In the genomic region with DNA sequence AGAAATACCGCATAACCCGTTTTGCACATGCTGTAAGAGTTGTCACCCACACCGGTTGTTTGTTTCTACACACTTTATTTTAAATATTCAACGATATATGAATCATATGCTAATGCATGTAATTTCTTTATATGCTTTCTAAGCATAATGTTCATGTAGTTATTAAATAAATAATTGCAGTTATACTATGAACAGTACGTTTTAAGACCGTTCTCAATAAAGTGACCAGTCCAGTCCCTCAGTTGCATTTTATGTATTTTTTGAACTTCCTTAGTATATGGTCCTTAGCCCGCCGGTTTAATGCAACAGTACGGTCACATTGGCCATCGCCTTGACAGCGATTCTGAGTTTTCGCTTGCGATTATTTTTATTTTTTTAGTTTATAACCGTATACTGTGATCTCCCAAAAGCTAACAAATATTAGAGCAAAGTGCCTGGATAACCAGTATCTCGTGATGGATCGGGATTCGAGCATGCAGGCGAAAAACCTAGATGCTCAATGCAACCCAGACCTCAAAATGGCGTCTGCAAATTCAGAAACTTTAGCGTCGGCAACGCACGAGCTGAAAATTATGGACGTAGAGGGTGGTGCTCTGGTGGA, we compare ENCODE assay signal across 1 fruit fly cellular context.
A peak's percentile ranks its signal among the peaks of the same experiment; 100 is the strongest.
TF ChIP-seq lines count a peak whose summit lies in the region.

Gene Ravus, minus strand, starts transcription at position 1 of the 601 bp plus-strand sequence.

TF ChIP-seq in whole organism, embryonic, 481 proteins besides CTCF, POLR2A, EP300 and RAD21 (continued from another document and continues in another):
- TF ChIP-seq Lpt (GFP tag; optimal IDR thresholded peaks at IDR 0.05; lab: Kevin White, UChicago) (no peak), CG31365 (tag; optimal IDR thresholded peaks at IDR 0.05; lab: Kevin White, UChicago) (no peak), sr (GFP tag; IDR thresholded peaks at IDR 0.05; lab: Robert Waterston, UW) (no peak), CG6765 (GFP tag; optimal IDR thresholded peaks at IDR 0.05; lab: Kevin White, UChicago) (no peak), z (GFP tag; IDR thresholded peaks at IDR 0.05; lab: Robert Waterston, UW) (no peak), CG4617 (GFP tag; optimal IDR thresholded peaks at IDR 0.05; lab: Kevin White, UChicago; ENCODE audit: borderline replicate concordance) (peak; percentile 75), eve (GFP tag; optimal IDR thresholded peaks at IDR 0.05; lab: Kevin White, UChicago) (no peak), Bteb2 (GFP tag; optimal IDR thresholded peaks at IDR 0.05; lab: Kevin White, UChicago) (peak; percentile 49), ato (GFP tag; IDR thresholded peaks at IDR 0.05; lab: Robert Waterston, UW; ENCODE audit: partially characterized antibody) (no peak), Doc3 (GFP tag; IDR thresholded peaks at IDR 0.05; lab: Robert Waterston, UW; ENCODE audit: partially characterized antibody) (no peak), C15 (GFP tag; IDR thresholded peaks at IDR 0.05; lab: Robert Waterston, UW) (no peak), Xbp1 (GFP tag; optimal IDR thresholded peaks at IDR 0.05; lab: Kevin White, UChicago) (peak; percentile 51), CG6683 (GFP tag; optimal IDR thresholded peaks at IDR 0.05; lab: Kevin White, UChicago) (no peak), toy (GFP tag; IDR thresholded peaks at IDR 0.05; lab: Robert Waterston, UW) (no peak), CG31388 (GFP tag; optimal IDR thresholded peaks at IDR 0.05; lab: Kevin White, UChicago) (no peak), Oli (tag; optimal IDR thresholded peaks at IDR 0.05; lab: Kevin White, UChicago) (peak; percentile 34), Abd-B (GFP tag; optimal IDR thresholded peaks at IDR 0.05; lab: Kevin White, UChicago) (peak; percentile 82), Trl (optimal IDR thresholded peaks at IDR 0.05; lab: Kevin White, UChicago) (no peak), Trl (GFP tag; optimal IDR thresholded peaks at IDR 0.05; lab: Kevin White, UChicago) (peak; percentile 37), peb (GFP tag; IDR thresholded peaks at IDR 0.05; lab: Robert Waterston, UW) (no peak), exex (tag; optimal IDR thresholded peaks at IDR 0.05; lab: Kevin White, UChicago) (no peak), CG4730 (GFP tag; IDR thresholded peaks at IDR 0.05; lab: Robert Waterston, UW) (no peak), lbe (GFP tag; optimal IDR thresholded peaks at IDR 0.05; lab: Kevin White, UChicago) (peak; percentile 4), CG7786 (GFP tag; optimal IDR thresholded peaks at IDR 0.05; lab: Kevin White, UChicago) (peak; percentile 7), usp (GFP tag; optimal IDR thresholded peaks at IDR 0.05; lab: Kevin White, UChicago) (no peak), CG12299 (tag; optimal IDR thresholded peaks at IDR 0.05; lab: Kevin White, UChicago) (no peak), crc (GFP tag; optimal IDR thresholded peaks at IDR 0.05; lab: Kevin White, UChicago) (no peak), CrebB (tag; optimal IDR thresholded peaks at IDR 0.05; lab: Kevin White, UChicago) (no peak), CG33213 (GFP tag; optimal IDR thresholded peaks at IDR 0.05; lab: Kevin White, UChicago) (peak; percentile 47), CG9437 (GFP tag; optimal IDR thresholded peaks at IDR 0.05; lab: Kevin White, UChicago) (peak; percentile 34), CG18764 (GFP tag; optimal IDR thresholded peaks at IDR 0.05; lab: Kevin White, UChicago) (no peak), CG32772 (GFP tag; IDR thresholded peaks at IDR 0.05; lab: Robert Waterston, UW) (no peak), CG10267 (tag; optimal IDR thresholded peaks at IDR 0.05; lab: Kevin White, UChicago) (peak; percentile 61), CG15514 (GFP tag; optimal IDR thresholded peaks at IDR 0.05; lab: Kevin White, UChicago) (peak; percentile 59), sd (tag; optimal IDR thresholded peaks at IDR 0.05; lab: Kevin White, UChicago) (no peak), CG11695 (GFP tag; IDR thresholded peaks at IDR 0.05; lab: Robert Waterston, UW) (no peak), luna (GFP tag; optimal IDR thresholded peaks at IDR 0.05; lab: Kevin White, UChicago) (no peak), D19A (tag; optimal IDR thresholded peaks at IDR 0.05; lab: Kevin White, UChicago) (no peak), Dip2 (GFP tag; IDR thresholded peaks at IDR 0.05; lab: Robert Waterston, UW) (no peak), Hey (tag; optimal IDR thresholded peaks at IDR 0.05; lab: Kevin White, UChicago) (no peak), CG7839 (tag; optimal IDR thresholded peaks at IDR 0.05; lab: Kevin White, UChicago) (no peak), Rx (GFP tag; IDR thresholded peaks at IDR 0.05; lab: Robert Waterston, UW) (no peak), CG7271 (tag; optimal IDR thresholded peaks at IDR 0.05; lab: Kevin White, UChicago) (no peak), CG32767 (GFP tag; IDR thresholded peaks at IDR 0.05; lab: Robert Waterston, UW) (no peak), bbx (GFP tag; IDR thresholded peaks at IDR 0.05; lab: Robert Waterston, UW; ENCODE audit: partially characterized antibody) (no peak), Fer3 (tag; optimal IDR thresholded peaks at IDR 0.05; lab: Kevin White, UChicago) (peak; percentile 60), gfzf (GFP tag; optimal IDR thresholded peaks at IDR 0.05; lab: Kevin White, UChicago) (peak; percentile 91), cg (GFP tag; optimal IDR thresholded peaks at IDR 0.05; lab: Kevin White, UChicago) (no peak), CG30020 (tag; optimal IDR thresholded peaks at IDR 0.05; lab: Kevin White, UChicago) (peak; percentile 60), CG2199 (GFP tag; IDR thresholded peaks at IDR 0.05; lab: Robert Waterston, UW) (no peak), CG42726 (GFP tag; IDR thresholded peaks at IDR 0.05; lab: Robert Waterston, UW; ENCODE audit: partially characterized antibody) (no peak), CG3726 (GFP tag; IDR thresholded peaks at IDR 0.05; lab: Robert Waterston, UW) (no peak), CG30431 (GFP tag; optimal IDR thresholded peaks at IDR 0.05; lab: Kevin White, UChicago) (no peak), Six4 (GFP tag; optimal IDR thresholded peaks at IDR 0.05; lab: Kevin White, UChicago) (no peak), CG1792 (GFP tag; optimal IDR thresholded peaks at IDR 0.05; lab: Kevin White, UChicago) (peak; percentile 19), esg (GFP tag; conservative IDR thresholded peaks at IDR 0.05; lab: Robert Waterston, UW) (peak; percentile 54), cas (GFP tag; IDR thresholded peaks at IDR 0.05; lab: Robert Waterston, UW) (no peak), CG3065 (GFP tag; optimal IDR thresholded peaks at IDR 0.05; lab: Kevin White, UChicago) (no peak), Mrtf (GFP tag; IDR thresholded peaks at IDR 0.05; lab: Robert Waterston, UW) (no peak), CG11560 (tag; IDR thresholded peaks at IDR 0.05; lab: Robert Waterston, UW) (no peak), ab (GFP tag; optimal IDR thresholded peaks at IDR 0.05; lab: Kevin White, UChicago) (no peak), Lhr (GFP tag; optimal IDR thresholded peaks at IDR 0.05; lab: Kevin White, UChicago) (peak; percentile 73), ham (GFP tag; IDR thresholded peaks at IDR 0.05; lab: Robert Waterston, UW) (no peak), Stat92E (GFP tag; optimal IDR thresholded peaks at IDR 0.05; lab: Kevin White, UChicago) (peak in 1 of 3 experiments; percentile 26), ac (GFP tag; optimal IDR thresholded peaks at IDR 0.05; lab: Kevin White, UChicago) (no peak), CG6272 (GFP tag; IDR thresholded peaks at IDR 0.05; lab: Robert Waterston, UW) (no peak), Ssrp (tag; optimal IDR thresholded peaks at IDR 0.05; lab: Kevin White, UChicago) (peak; percentile 40), CG4424 (GFP tag; optimal IDR thresholded peaks at IDR 0.05; lab: Kevin White, UChicago) (peak; percentile 34), CG2875 (GFP tag; optimal IDR thresholded peaks at IDR 0.05; lab: Kevin White, UChicago) (no peak), jumu (GFP tag; optimal IDR thresholded peaks at IDR 0.05; lab: Kevin White, UChicago) (peak; percentile 35), Atf3 (GFP tag; optimal IDR thresholded peaks at IDR 0.05; lab: Kevin White, UChicago) (no peak), slou (GFP tag; optimal IDR thresholded peaks at IDR 0.05; lab: Kevin White, UChicago) (no peak), insv (GFP tag; optimal IDR thresholded peaks at IDR 0.05; lab: Kevin White, UChicago) (peak in 1 of 2 experiments; percentile 26), CG3163 (GFP tag; optimal IDR thresholded peaks at IDR 0.05; lab: Kevin White, UChicago) (no peak), phol (tag; optimal IDR thresholded peaks at IDR 0.05; lab: Kevin White, UChicago) (peak; percentile 90), CG34422 (GFP tag; IDR thresholded peaks at IDR 0.05; lab: Robert Waterston, UW) (0 out of 3 replicates have a peak, but pooled peaks have one; percentile 40), fd96Cb (tag; optimal IDR thresholded peaks at IDR 0.05; lab: Kevin White, UChicago) (peak; percentile 21), org-1 (GFP tag; optimal IDR thresholded peaks at IDR 0.05; lab: Kevin White, UChicago) (no peak), NK7.1 (GFP tag; optimal IDR thresholded peaks at IDR 0.05; lab: Kevin White, UChicago) (no peak), ATbp (GFP tag; optimal IDR thresholded peaks at IDR 0.05; lab: Kevin White, UChicago) (no peak), Myb (GFP tag; optimal IDR thresholded peaks at IDR 0.05; lab: Kevin White, UChicago) (peak; percentile 65), CG6175 (GFP tag; IDR thresholded peaks at IDR 0.05; lab: Robert Waterston, UW) (no peak), ranshi (GFP tag; IDR thresholded peaks at IDR 0.05; lab: Robert Waterston, UW) (peak; percentile 26; the same call in 1 of the 2 replicates), pnt (GFP tag; optimal IDR thresholded peaks at IDR 0.05; lab: Kevin White, UChicago) (no peak), Nf-YB (GFP tag; optimal IDR thresholded peaks at IDR 0.05; lab: Kevin White, UChicago) (no peak), CG3995 (GFP tag; optimal IDR thresholded peaks at IDR 0.05; lab: Kevin White, UChicago) (peak; percentile 61), CG14050 (GFP tag; IDR thresholded peaks at IDR 0.05; lab: Robert Waterston, UW) (0 out of 3 replicates have a peak, but pooled peaks have one; percentile 12), pita (GFP tag; optimal IDR thresholded peaks at IDR 0.05; lab: Kevin White, UChicago) (no peak), Max (GFP tag; optimal IDR thresholded peaks at IDR 0.05; lab: Kevin White, UChicago) (peak; percentile 50), CG12104 (GFP tag; optimal IDR thresholded peaks at IDR 0.05; lab: Kevin White, UChicago) (no peak), emc (GFP tag; optimal IDR thresholded peaks at IDR 0.05; lab: Kevin White, UChicago) (no peak), Atf-2 (GFP tag; optimal IDR thresholded peaks at IDR 0.05; lab: Kevin White, UChicago) (no peak), CkIIα-i1 (GFP tag; IDR thresholded peaks at IDR 0.05; lab: Robert Waterston, UW) (no peak), tap (tag; optimal IDR thresholded peaks at IDR 0.05; lab: Kevin White, UChicago) (no peak), nerfin-1 (tag; optimal IDR thresholded peaks at IDR 0.05; lab: Kevin White, UChicago) (no peak), CG4328 (GFP tag; optimal IDR thresholded peaks at IDR 0.05; lab: Kevin White, UChicago) (no peak), PHDP (tag; optimal IDR thresholded peaks at IDR 0.05; lab: Kevin White, UChicago) (peak; percentile 39), D19B (GFP tag; optimal IDR thresholded peaks at IDR 0.05; lab: Kevin White, UChicago) (no peak), CG10274 (GFP tag; optimal IDR thresholded peaks at IDR 0.05; lab: Kevin White, UChicago) (no peak), Opbp (GFP tag; IDR thresholded peaks at IDR 0.05; lab: Robert Waterston, UW; ENCODE audit: partially characterized antibody) (no peak), CG6813 (GFP tag; optimal IDR thresholded peaks at IDR 0.05; lab: Kevin White, UChicago) (no peak), CG14014 (GFP tag; IDR thresholded peaks at IDR 0.05; lab: Robert Waterston, UW) (no peak), lilli (GFP tag; optimal IDR thresholded peaks at IDR 0.05; lab: Kevin White, UChicago) (peak; percentile 70), fd102C (GFP tag; optimal IDR thresholded peaks at IDR 0.05; lab: Kevin White, UChicago) (no peak), tll (GFP tag; optimal IDR thresholded peaks at IDR 0.05; lab: Kevin White, UChicago) (peak in 1 of 2 experiments; percentile 26), CG17829 (tag; optimal IDR thresholded peaks at IDR 0.05; lab: Kevin White, UChicago) (peak; percentile 58), HHEX (GFP tag; optimal IDR thresholded peaks at IDR 0.05; lab: Kevin White, UChicago) (no peak), Fer2 (tag; optimal IDR thresholded peaks at IDR 0.05; lab: Kevin White, UChicago) (peak; percentile 26), prd (optimal IDR thresholded peaks at IDR 0.05; lab: Kevin White, UChicago) (no peak), prd (GFP tag; IDR thresholded peaks at IDR 0.05; lab: Robert Waterston, UW) (peak; percentile 58; the same call in 2 of the 3 replicates), abd-A (tag; optimal IDR thresholded peaks at IDR 0.05; lab: Kevin White, UChicago) (no peak), CG2889 (GFP tag; IDR thresholded peaks at IDR 0.05; lab: Robert Waterston, UW) (no peak), Dad (GFP tag; optimal IDR thresholded peaks at IDR 0.05; lab: Kevin White, UChicago) (no peak), lola (GFP tag; optimal IDR thresholded peaks at IDR 0.05; lab: Kevin White, UChicago) (peak in 1 of 3 experiments; percentile 44), Hmr (GFP tag; optimal IDR thresholded peaks at IDR 0.05; lab: Kevin White, UChicago) (no peak), CG11504 (tag; optimal IDR thresholded peaks at IDR 0.05; lab: Kevin White, UChicago) (no peak), Dbx (GFP tag; IDR thresholded peaks at IDR 0.05; lab: Robert Waterston, UW) (peak; percentile 49; the same call in 2 of the 3 replicates), CHES-1-like (GFP tag; optimal IDR thresholded peaks at IDR 0.05; lab: Kevin White, UChicago) (peak; percentile 52), CG31224 (GFP tag; IDR thresholded peaks at IDR 0.05; lab: Robert Waterston, UW) (no peak), CG33557 (GFP tag; optimal IDR thresholded peaks at IDR 0.05; lab: Kevin White, UChicago) (no peak), stc (GFP tag; IDR thresholded peaks at IDR 0.05; lab: Robert Waterston, UW) (no peak), dmrt99B (tag; optimal IDR thresholded peaks at IDR 0.05; lab: Kevin White, UChicago) (no peak), CG8388 (GFP tag; optimal IDR thresholded peaks at IDR 0.05; lab: Kevin White, UChicago) (peak; percentile 12), CG8290 (GFP tag; optimal IDR thresholded peaks at IDR 0.05; lab: Kevin White, UChicago) (no peak), CG8290 (tag; optimal IDR thresholded peaks at IDR 0.05; lab: Kevin White, UChicago) (no peak), CG3847 (GFP tag; IDR thresholded peaks at IDR 0.05; lab: Robert Waterston, UW) (peak; percentile 67), chinmo (GFP tag; IDR thresholded peaks at IDR 0.05; lab: Robert Waterston, UW; ENCODE audit: partially characterized antibody) (no peak), CG14441 (GFP tag; IDR thresholded peaks at IDR 0.05; lab: Robert Waterston, UW) (no peak), h (optimal IDR thresholded peaks at IDR 0.05; lab: Kevin White, UChicago) (no peak)
